Worm (Caenorhabditis elegans) whole organism, L4 larva: ENCODE measurements around the gene F35G2.5.
"Not testable (repeated sequence)": the region's sequence is repeated elsewhere in the genome, so short reads cannot be mapped to it uniquely, and the experiment has no call there.

Experiments
- T20F7.1 ChIP-seq: fragments of 200-800 bp; sonication (Bioruptor generic); optimal IDR thresholded peaks from 2 replicates; lab custom pipeline; 2018; ENCODE audit warnings: mild to moderate bottlenecking, missing genetic modification characterization, missing compliant biosample characterization
- Y48G9A.11 ChIP-seq: fragments of 200-800 bp; sonication (Bioruptor generic); IDR thresholded peaks from 2 replicates; pipeline ENCODE4 v1.3.6; 2022; ENCODE audit warnings: missing genetic modification reagents, missing genetic modification characterization, missing compliant biosample characterization
- Y5F2A.4 ChIP-seq: fragments of 200-800 bp; sonication (Bioruptor generic); optimal IDR thresholded peaks from 2 replicates; lab custom pipeline; 2018; ENCODE audit warnings: mild to moderate bottlenecking, missing genetic modification characterization, missing compliant biosample characterization
- aha-1 ChIP-seq: fragments of 150-350 bp; peaks from one replicate; lab custom pipeline; 2014; ENCODE audit warnings: missing biosample characterization, missing genetic modification characterization
- ama-1 ChIP-seq: fragments of 150-350 bp; optimal IDR thresholded peaks from 2 replicates; lab custom pipeline; 2014; ENCODE audit warnings: inconsistent platforms, mixed read lengths
- attf-4 ChIP-seq: sonication (generic microtip); optimal IDR thresholded peaks from 3 replicates; lab custom pipeline; 2017; ENCODE audit warnings: missing biosample characterization, missing genetic modification characterization
- ceh-28 ChIP-seq: fragments of 150-350 bp; optimal IDR thresholded peaks from 2 replicates; lab custom pipeline; 2014; ENCODE audit warnings: missing biosample characterization, missing genetic modification reagents, missing genetic modification characterization
- ceh-62 ChIP-seq: sonication (generic microtip); optimal IDR thresholded peaks from 2 replicates; lab custom pipeline; 2017; ENCODE audit warnings: missing biosample characterization, missing genetic modification characterization
- daf-12 ChIP-seq: fragments of 150-350 bp; optimal IDR thresholded peaks from 2 replicates; lab custom pipeline; 2014; ENCODE audit warnings: missing biosample characterization, missing genetic modification reagents, missing genetic modification characterization
- daf-16 ChIP-seq, 3 experiments: sonication (generic microtip); optimal IDR thresholded peaks; 2 replicates each; lab custom pipeline; 2016 to 2017; ENCODE audit warnings: missing genetic modification characterization in 3 of 3, missing genetic modification reagents in 3 of 3, mild to moderate bottlenecking in 2 of 3, missing compliant biosample characterization in 2 of 3, missing biosample characterization in 1 of 3, moderate library complexity in 1 of 3
- daf-8 ChIP-seq: fragments of 200-800 bp; sonication (Bioruptor generic); IDR thresholded peaks from 2 replicates; pipeline ENCODE4 v1.3.6; 2022; ENCODE audit warnings: missing genetic modification characterization, missing compliant biosample characterization
- dmd-6 ChIP-seq: fragments of 200-800 bp; sonication (Bioruptor generic); IDR thresholded peaks from 2 replicates; pipeline ENCODE4 v1.3.6; 2022; ENCODE audit warnings: missing genetic modification reagents, missing genetic modification characterization, missing compliant biosample characterization
- dmd-8 ChIP-seq: fragments of 200-800 bp; sonication (Bioruptor generic); IDR thresholded peaks from 2 replicates; pipeline ENCODE4 v1.3.6; 2022; ENCODE audit warnings: missing genetic modification characterization, missing compliant biosample characterization
- dve-1 ChIP-seq: sonication (generic microtip); optimal IDR thresholded peaks from 2 replicates; lab custom pipeline; 2017; ENCODE audit warnings: antibody characterized with exemption, mild to moderate bottlenecking, missing genetic modification characterization, missing compliant biosample characterization; ENCODE audit not compliant: insufficient read depth
- fos-1 ChIP-seq: fragments of 150-350 bp; optimal IDR thresholded peaks from 2 replicates; lab custom pipeline; 2014; ENCODE audit warnings: missing biosample characterization, missing genetic modification characterization
- gei-8 ChIP-seq: fragments of 200-800 bp; sonication (Bioruptor generic); optimal IDR thresholded peaks from 2 replicates; lab custom pipeline; 2018; ENCODE audit warnings: mild to moderate bottlenecking, missing genetic modification characterization, missing compliant biosample characterization
- hlh-11 ChIP-seq: fragments of 200-800 bp; sonication (Bioruptor generic); optimal IDR thresholded peaks from 2 replicates; lab custom pipeline; 2018; ENCODE audit warnings: mild to moderate bottlenecking, missing genetic modification characterization, missing compliant biosample characterization
- hlh-30 ChIP-seq: sonication (generic microtip); optimal IDR thresholded peaks from 2 replicates; lab custom pipeline; 2017; ENCODE audit warnings: antibody characterized with exemption, mild to moderate bottlenecking, missing genetic modification characterization, missing compliant biosample characterization; ENCODE audit not compliant: insufficient read depth
- hmg-1.1 ChIP-seq: fragments of 200-800 bp; sonication (Bioruptor generic); IDR thresholded peaks from 2 replicates; pipeline ENCODE4 v1.3.6; 2022; ENCODE audit warnings: missing genetic modification reagents, missing genetic modification characterization, missing compliant biosample characterization
- lim-7 ChIP-seq: fragments of 200-800 bp; sonication (Bioruptor generic); IDR thresholded peaks from 2 replicates; pipeline ENCODE4 v1.3.6; 2022; ENCODE audit warnings: missing genetic modification characterization, missing compliant biosample characterization
- lin-13 ChIP-seq: fragments of 150-350 bp; optimal IDR thresholded peaks from 2 replicates; lab custom pipeline; 2014; ENCODE audit warnings: missing biosample characterization, missing genetic modification reagents, missing genetic modification characterization
- madf-5 ChIP-seq, 2 experiments: fragments of 200-800 bp; sonication (Bioruptor generic); IDR thresholded peaks; 2 replicates each; pipeline ENCODE4 v1.3.6; 2022; ENCODE audit warnings: missing compliant biosample characterization in 2 of 2, missing genetic modification characterization in 2 of 2
- madf-9 ChIP-seq: fragments of 200-800 bp; sonication (Bioruptor generic); conservative IDR thresholded peaks from 2 replicates; pipeline ENCODE4 v1.3.6; 2022; ENCODE audit warnings: missing genetic modification reagents, missing genetic modification characterization, missing compliant biosample characterization
- nhr-111 ChIP-seq: fragments of 200-800 bp; sonication (Bioruptor generic); optimal IDR thresholded peaks from 2 replicates; lab custom pipeline; 2018; ENCODE audit warnings: mild to moderate bottlenecking, missing genetic modification characterization, missing compliant biosample characterization
- nhr-28 ChIP-seq: fragments of 150-350 bp; optimal IDR thresholded peaks from 2 replicates; lab custom pipeline; 2014; ENCODE audit warnings: missing biosample characterization, missing genetic modification characterization
- nhr-41 ChIP-seq: fragments of 200-800 bp; sonication (Bioruptor generic); IDR thresholded peaks from 2 replicates; pipeline ENCODE4 v1.3.6; 2022; ENCODE audit warnings: missing genetic modification reagents, missing genetic modification characterization, missing compliant biosample characterization
- nhr-48 ChIP-seq: sonication (generic microtip); optimal IDR thresholded peaks from 2 replicates; lab custom pipeline; 2016; ENCODE audit warnings: mild to moderate bottlenecking, missing genetic modification characterization, missing compliant biosample characterization
- pqm-1 ChIP-seq: sonication (generic microtip); optimal IDR thresholded peaks from 2 replicates; lab custom pipeline; 2017; ENCODE audit warnings: missing biosample characterization, missing genetic modification characterization
- saeg-2 ChIP-seq: fragments of 200-800 bp; sonication (Bioruptor generic); IDR thresholded peaks from 2 replicates; pipeline ENCODE4 v1.3.6; 2022; ENCODE audit warnings: missing genetic modification reagents, missing genetic modification characterization, missing compliant biosample characterization
- skn-1 ChIP-seq: fragments of 150-350 bp; optimal IDR thresholded peaks from 2 replicates; lab custom pipeline; 2014; ENCODE audit warnings: missing biosample characterization, missing genetic modification characterization
- snpc-1.2 ChIP-seq: fragments of 200-800 bp; sonication (Bioruptor generic); IDR thresholded peaks from 2 replicates; pipeline ENCODE4 v1.3.6; 2022; ENCODE audit warnings: missing genetic modification reagents, missing genetic modification characterization, missing compliant biosample characterization
- spr-1 ChIP-seq: sonication (generic microtip); optimal IDR thresholded peaks from 2 replicates; lab custom pipeline; 2016; ENCODE audit warnings: mild to moderate bottlenecking, missing genetic modification characterization, missing compliant biosample characterization
- unc-130 ChIP-seq: sonication (generic microtip); optimal IDR thresholded peaks from 2 replicates; lab custom pipeline; 2016; ENCODE audit warnings: missing genetic modification reagents, missing genetic modification characterization, missing compliant biosample characterization
- unc-62 ChIP-seq, 3 experiments: fragments of 150-350 bp in 1 of 3; sonication (generic microtip); optimal IDR thresholded peaks in 2 of 3; peaks in 1 of 3; 1 replicate in 1 of 3; 2 replicates in 2 of 3; lab custom pipeline; 2014 to 2017; ENCODE audit warnings: missing biosample characterization in 3 of 3, missing genetic modification characterization in 3 of 3, missing genetic modification reagents in 3 of 3, missing genotype in 1 of 3
- zfp-2 ChIP-seq: sonication (generic microtip); optimal IDR thresholded peaks from 2 replicates; lab custom pipeline; 2016; ENCODE audit warnings: mild to moderate bottlenecking, missing genetic modification characterization, missing compliant biosample characterization
- zfp-3 ChIP-seq: fragments of 200-800 bp; sonication (Bioruptor generic); conservative IDR thresholded peaks from 2 replicates; pipeline ENCODE4 v1.3.6; 2022; ENCODE audit warnings: missing genetic modification reagents, missing genetic modification characterization, missing compliant biosample characterization
- zip-2 ChIP-seq: fragments of 150-350 bp; optimal IDR thresholded peaks from 2 replicates; lab custom pipeline; 2014; ENCODE audit warnings: missing biosample characterization, missing genetic modification characterization

The F35G2.5 gene

DNA sequence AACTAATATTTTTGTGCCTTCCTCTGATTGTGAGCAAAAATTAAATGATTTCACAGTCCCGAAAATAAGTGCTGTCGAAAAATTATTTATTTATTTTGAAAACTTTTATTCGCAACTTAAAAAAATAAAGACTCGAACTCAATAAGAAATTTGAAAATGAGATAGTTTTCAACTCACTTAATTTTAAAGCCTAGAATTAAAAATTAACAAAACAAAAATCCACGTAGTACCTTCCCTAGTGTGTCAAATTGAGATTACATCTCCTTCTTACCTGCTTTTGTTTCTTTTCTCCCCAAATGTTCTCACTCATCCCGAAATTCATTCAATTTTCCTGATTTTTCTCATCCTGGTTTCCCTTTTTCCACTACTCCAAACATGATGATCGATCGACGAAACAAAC is at the start of gene F35G2.5:
TSS of gene F35G2.5 (plus strand) at position 301 of the 400 bp plus-strand sequence.
- no peak for TF ChIP-seq ama-1 (lab: Kevin White, UChicago)
- TF ChIP-seq, all 104 proteins: peak for 0

DNA sequence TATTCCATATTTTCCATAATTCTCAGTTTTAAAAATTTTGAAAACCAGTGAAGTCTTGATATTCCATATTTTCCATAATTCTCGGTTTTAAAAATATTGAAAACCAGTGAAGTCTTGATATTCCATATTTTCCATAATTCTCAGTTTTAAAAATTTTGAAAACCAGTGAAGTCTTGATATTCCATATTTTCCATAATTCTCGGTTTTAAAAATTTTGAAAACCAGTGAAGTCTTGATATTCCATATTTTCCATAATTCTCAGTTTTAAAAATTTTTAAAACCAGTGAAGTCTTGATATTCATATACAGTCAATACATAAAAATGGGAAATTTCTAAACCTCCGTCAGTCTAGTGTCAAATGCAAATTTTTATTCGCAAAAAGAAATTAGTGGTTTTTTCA is 49.0 kb upstream of the F35G2.5 start:
- TF ChIP-seq madf-5 (GFP tag; IDR thresholded peaks at IDR 0.05; lab: Robert Waterston, UW), result peak in 1 of 2 experiments; percentile 78; a peak in 2 of 4 replicates
- TF ChIP-seq lim-7 (GFP tag; lab: Robert Waterston, UW), result 0 out of 2 replicates have a peak, but pooled peaks have one; percentile 40

DNA sequence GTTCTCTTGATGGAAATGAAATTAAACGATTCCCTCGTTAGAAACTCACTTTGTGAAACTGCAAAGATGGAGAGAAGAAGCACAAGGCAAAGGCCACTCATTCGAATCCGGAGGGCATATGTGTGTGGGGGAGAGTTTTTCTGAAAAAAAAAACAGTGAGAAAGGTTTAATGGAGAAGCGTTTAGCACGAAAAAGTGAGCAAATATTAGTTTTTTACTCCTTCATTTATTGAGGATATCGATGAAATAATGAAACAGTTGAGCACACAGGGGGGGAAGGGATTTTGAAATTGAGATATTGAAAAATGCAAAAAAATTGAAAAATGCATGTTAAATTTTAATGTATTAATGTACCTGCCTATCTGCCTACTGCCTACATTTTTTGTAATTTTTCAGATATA is 41.2 kb upstream of the F35G2.5 start, which contains the start of gene nlr-1:
TSS of gene nlr-1 (minus strand) at position 101 of the 400 bp plus-strand sequence.
- TF ChIP-seq zip-2 (tag; lab: Kevin White, UChicago); zfp-3 (GFP tag; lab: Robert Waterston, UW); attf-4 (tag; lab: Kevin White, UChicago): not testable (repeated sequence)

DNA sequence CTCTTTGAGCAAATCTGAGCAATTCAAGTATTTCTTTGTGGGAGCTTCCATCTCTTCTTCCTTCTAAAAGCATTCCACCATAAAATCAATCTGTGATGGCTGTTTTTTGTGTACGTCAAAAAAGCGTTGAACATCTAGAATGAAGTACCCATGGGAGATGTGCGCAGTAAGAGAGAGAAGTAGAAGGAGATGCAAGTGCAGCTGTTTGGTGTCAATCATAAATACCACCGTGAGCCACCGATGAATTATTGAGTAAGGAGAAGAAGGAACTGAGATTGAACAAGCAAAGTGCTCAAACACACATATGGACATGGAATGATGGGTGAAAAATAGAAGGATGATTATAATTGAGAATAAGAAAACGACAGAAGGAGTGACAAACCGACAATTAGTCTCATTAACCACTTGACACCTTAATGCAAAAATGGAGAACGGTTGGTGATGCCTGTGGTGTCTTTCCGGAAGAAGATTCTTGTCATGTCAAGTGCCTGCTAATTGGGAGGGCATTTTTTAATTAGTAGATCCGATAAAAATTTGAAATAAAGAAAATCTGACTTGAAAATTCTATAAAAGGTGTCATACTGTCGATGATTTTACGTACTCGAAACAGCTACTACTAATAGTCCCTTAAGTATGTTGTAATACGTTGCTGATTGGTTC is 27.2 kb upstream of the F35G2.5 start:
- TF ChIP-seq unc-62 (GFP tag; optimal IDR thresholded peaks at IDR 0.05 in 1 of 2; lab: Kevin White, UChicago) (peak in 1 of 2 experiments; percentile 98), unc-62 (tag; optimal IDR thresholded peaks at IDR 0.05; lab: Kevin White, UChicago) (no peak), aha-1 (tag; lab: Kevin White, UChicago) (peak; percentile 25), ceh-28 (tag; lab: Kevin White, UChicago) (no peak)

DNA sequence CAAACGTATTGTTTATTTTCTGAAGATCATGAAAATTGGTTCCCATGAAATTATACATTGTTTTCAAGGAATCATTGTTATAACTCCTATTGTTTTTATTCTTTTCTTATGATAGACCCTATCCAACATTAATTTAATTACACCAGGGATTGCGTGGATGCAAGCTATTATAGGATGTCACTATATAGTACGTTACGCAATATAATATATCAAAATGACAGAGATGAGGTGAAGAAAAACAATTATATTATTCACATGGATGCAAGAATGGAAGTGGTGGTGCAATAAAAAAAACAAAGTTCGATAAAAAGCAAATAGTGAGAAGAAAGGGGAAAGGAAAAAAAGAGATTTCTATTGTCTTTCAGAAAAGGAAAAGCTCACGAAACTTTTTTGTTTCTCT is 26.1 kb upstream of the F35G2.5 start:
- no peak for TF ChIP-seq madf-9 (GFP tag; lab: Robert Waterston, UW)
- TF ChIP-seq hlh-30 (tag; lab: Kevin White, UChicago), result no peak
- no peak for TF ChIP-seq madf-5 (GFP tag; IDR thresholded peaks at IDR 0.05; lab: Robert Waterston, UW)
- TF ChIP-seq dmd-8 (GFP tag; lab: Robert Waterston, UW), result no peak
- no peak for TF ChIP-seq lin-13 (GFP tag; lab: Kevin White, UChicago)
- no peak for TF ChIP-seq zfp-2
- no peak for TF ChIP-seq T20F7.1 (GFP tag; lab: Kevin White, UChicago)
- no peak for TF ChIP-seq lim-7 (GFP tag; lab: Robert Waterston, UW)
- no peak for TF ChIP-seq saeg-2 (GFP tag; lab: Robert Waterston, UW)
- TF ChIP-seq hmg-1.1 (GFP tag; lab: Robert Waterston, UW), result no peak
- no peak for TF ChIP-seq skn-1 (tag; lab: Kevin White, UChicago)
- no peak for TF ChIP-seq ceh-28 (tag; lab: Kevin White, UChicago)
- no peak for TF ChIP-seq ceh-62
- no peak for TF ChIP-seq aha-1 (tag; lab: Kevin White, UChicago)

DNA sequence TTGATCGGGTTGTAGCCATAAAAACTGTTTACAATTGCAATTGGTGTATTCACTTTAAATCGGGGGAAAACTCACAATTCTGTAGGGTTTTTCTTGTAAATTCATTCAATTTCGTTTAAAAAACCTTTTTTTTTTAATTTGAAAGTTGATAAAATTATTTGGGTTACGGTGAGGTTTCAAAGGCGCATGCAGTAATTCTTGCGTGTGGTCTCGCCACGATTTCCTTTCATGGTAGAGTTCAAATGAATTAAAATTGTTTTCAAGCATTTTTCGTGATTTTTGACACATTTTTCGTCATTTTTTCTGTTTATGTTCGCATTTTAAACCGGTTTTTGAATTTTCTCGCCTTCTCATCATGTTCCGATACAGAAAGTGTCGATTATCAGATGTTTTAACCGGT is 24.7 kb upstream of the F35G2.5 start:
- TF ChIP-seq nhr-48 (tag; lab: Kevin White, UChicago) (no peak), unc-130 (peak; percentile 41), Y48G9A.11 (GFP tag; lab: Robert Waterston, UW) (peak; percentile 72; the same call in 1 of the 2 replicates), snpc-1.2 (peak; percentile 39; the same call in 1 of the 2 replicates), daf-8 (no peak)

DNA sequence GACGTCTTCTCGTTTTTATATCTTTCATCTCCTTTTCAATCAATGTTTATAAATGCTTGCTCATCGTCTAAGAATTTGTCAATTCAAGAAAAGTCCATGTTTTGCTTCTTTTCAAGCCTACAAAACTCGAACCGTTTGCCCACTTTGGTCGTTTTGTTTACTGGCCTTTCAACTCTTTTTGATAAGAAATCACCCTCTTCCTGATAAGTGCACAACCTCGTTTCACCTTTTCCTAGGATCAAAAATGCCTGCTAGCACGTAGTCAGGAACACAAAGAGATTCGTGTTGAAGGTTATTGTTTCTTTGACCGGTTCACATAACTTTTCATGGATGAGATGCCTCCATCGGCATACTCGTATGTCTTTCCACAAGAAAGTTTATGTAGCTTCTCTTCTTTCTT is 22.8 kb upstream of the F35G2.5 start:
- TF ChIP-seq hlh-11 (tag; lab: Kevin White, UChicago) (peak; percentile 33), unc-62 (GFP tag; optimal IDR thresholded peaks at IDR 0.05 in 1 of 2; lab: Kevin White, UChicago) (peak in 1 of 2 experiments; percentile 74), unc-62 (tag; optimal IDR thresholded peaks at IDR 0.05; lab: Kevin White, UChicago) (no peak), fos-1 (no peak), Y5F2A.4 (GFP tag; lab: Kevin White, UChicago) (no peak), pqm-1 (tag; lab: Kevin White, UChicago) (peak; percentile 49), spr-1 (tag; lab: Kevin White, UChicago) (no peak), aha-1 (tag; lab: Kevin White, UChicago) (peak; percentile 76), nhr-111 (GFP tag; lab: Kevin White, UChicago) (no peak), daf-12 (tag; lab: Kevin White, UChicago) (no peak), dve-1 (peak; percentile 17), nhr-28 (tag; lab: Kevin White, UChicago) (peak; percentile 45), nhr-41 (peak; percentile 63; the same call in 1 of the 2 replicates), daf-16 (GFP tag; optimal IDR thresholded peaks at IDR 0.05; lab: Kevin White, UChicago) (no peak), daf-16 (tag; optimal IDR thresholded peaks at IDR 0.05; lab: Kevin White, UChicago) (peak; percentile 90), gei-8 (GFP tag; lab: Kevin White, UChicago) (no peak), nhr-48 (tag; lab: Kevin White, UChicago) (no peak), dmd-6 (GFP tag; lab: Robert Waterston, UW) (peak; percentile 33; the same call in 1 of the 2 replicates)
